Worm (Caenorhabditis elegans): ENCODE results near the gene gst-7.

- TF ChIP-seq him-1 (tag; optimal IDR thresholded peaks at IDR 0.05) (no peak), dao-5 (tag; optimal IDR thresholded peaks at IDR 0.05) (no peak), W03F9.2 (tag; optimal IDR thresholded peaks at IDR 0.05) (no peak)
These were observed 23.5 kb downstream of the gst-7 start for ce11 chrII:4905331-4905730.
